Worm (Caenorhabditis elegans) whole organism, late embryonic: ENCODE measurements around the gene his-59.

Experiments used
- C38D4.7 ChIP-seq: fragments of 200-800 bp; sonication (Bioruptor generic); optimal IDR thresholded peaks from 2 replicates; lab custom pipeline; 2018; ENCODE audit warnings: mild to moderate bottlenecking, missing genetic modification characterization, moderate library complexity, missing compliant biosample characterization
- K02D7.2 ChIP-seq: sonication (generic microtip); optimal IDR thresholded peaks from 2 replicates; lab custom pipeline; 2017; ENCODE audit warnings: mild to moderate bottlenecking, missing genetic modification characterization, missing compliant biosample characterization
- Y22D7AL.16 ChIP-seq: sonication (generic microtip); optimal IDR thresholded peaks from 2 replicates; lab custom pipeline; 2016; ENCODE audit warnings: missing genetic modification characterization, missing compliant biosample characterization
- ahr-1 ChIP-seq: sonication (generic microtip); optimal IDR thresholded peaks from 2 replicates; lab custom pipeline; 2016; ENCODE audit warnings: missing genetic modification characterization, missing compliant biosample characterization
- ama-1 ChIP-seq: fragments of 150-350 bp; optimal IDR thresholded peaks from 2 replicates; lab custom pipeline; 2014
- ceh-18 ChIP-seq: sonication (generic microtip); optimal IDR thresholded peaks from 2 replicates; lab custom pipeline; 2016; ENCODE audit warnings: missing genetic modification characterization, missing compliant biosample characterization
- ceh-19 ChIP-seq: fragments of 200-800 bp; sonication (Bioruptor generic); optimal IDR thresholded peaks from 2 replicates; lab custom pipeline; 2018; ENCODE audit warnings: mild to moderate bottlenecking, missing genetic modification characterization, missing compliant biosample characterization
- ceh-30 ChIP-seq: fragments of 150-350 bp; optimal IDR thresholded peaks from 2 replicates; lab custom pipeline; 2014; ENCODE audit warnings: missing biosample characterization, missing genetic modification characterization
- ceh-34 ChIP-seq: sonication (generic microtip); optimal IDR thresholded peaks from 2 replicates; lab custom pipeline; 2016; ENCODE audit warnings: mild to moderate bottlenecking, missing genetic modification characterization, missing compliant biosample characterization
- ceh-45 ChIP-seq: fragments of 200-800 bp; sonication (Bioruptor generic); IDR thresholded peaks from 2 replicates; pipeline ENCODE4 v1.3.6; 2022; ENCODE audit warnings: missing genetic modification reagents, missing genetic modification characterization, missing compliant biosample characterization
- dmd-4 ChIP-seq: sonication (generic microtip); optimal IDR thresholded peaks from 2 replicates; lab custom pipeline; 2016; ENCODE audit warnings: borderline replicate concordance, missing genetic modification characterization, missing compliant biosample characterization
- elt-4 ChIP-seq: sonication (generic microtip); optimal IDR thresholded peaks from 2 replicates; lab custom pipeline; 2016; ENCODE audit warnings: missing genetic modification characterization, missing compliant biosample characterization
- eyg-1 ChIP-seq: sonication (generic microtip); optimal IDR thresholded peaks from 2 replicates; lab custom pipeline; 2016; ENCODE audit warnings: missing genotype, missing genetic modification characterization, missing compliant biosample characterization
- fax-1 ChIP-seq: sonication (generic microtip); optimal IDR thresholded peaks from 2 replicates; lab custom pipeline; 2016; ENCODE audit warnings: missing genotype, missing genetic modification characterization, missing compliant biosample characterization
- fkh-10 ChIP-seq: fragments of 150-350 bp; optimal IDR thresholded peaks from 2 replicates; lab custom pipeline; 2014; ENCODE audit warnings: missing biosample characterization, missing genetic modification reagents, missing genetic modification characterization
- fkh-6 ChIP-seq: sonication (generic microtip); optimal IDR thresholded peaks from 2 replicates; lab custom pipeline; 2016; ENCODE audit warnings: missing genetic modification characterization, missing compliant biosample characterization
- hlh-15 ChIP-seq: sonication (generic microtip); optimal IDR thresholded peaks from 2 replicates; lab custom pipeline; 2016; ENCODE audit warnings: missing genetic modification characterization, missing compliant biosample characterization
- hlh-30 ChIP-seq: sonication (generic microtip); optimal IDR thresholded peaks from 2 replicates; lab custom pipeline; 2017; ENCODE audit warnings: antibody characterized with exemption, missing genetic modification characterization, missing compliant biosample characterization; ENCODE audit not compliant: insufficient read depth
- hlh-6 ChIP-seq: sonication (generic microtip); optimal IDR thresholded peaks from 2 replicates; lab custom pipeline; 2016; ENCODE audit warnings: missing genotype, missing genetic modification characterization, missing compliant biosample characterization
- hlh-8 ChIP-seq: sonication (generic microtip); optimal IDR thresholded peaks from 2 replicates; lab custom pipeline; 2016; ENCODE audit warnings: missing genotype, missing genetic modification characterization, missing compliant biosample characterization
- lim-6 ChIP-seq: sonication (generic microtip); optimal IDR thresholded peaks from 2 replicates; lab custom pipeline; 2016; ENCODE audit warnings: missing genetic modification characterization, missing compliant biosample characterization
- madf-2 ChIP-seq: sonication (generic microtip); optimal IDR thresholded peaks from 2 replicates; lab custom pipeline; 2017; ENCODE audit warnings: missing genetic modification characterization, missing compliant biosample characterization
- nhr-232 ChIP-seq: sonication (generic microtip); optimal IDR thresholded peaks from 2 replicates; lab custom pipeline; 2016; ENCODE audit warnings: missing genetic modification characterization, missing compliant biosample characterization
- npax-4 ChIP-seq: sonication (generic microtip); optimal IDR thresholded peaks from 2 replicates; lab custom pipeline; 2016; ENCODE audit warnings: missing genetic modification characterization, missing compliant biosample characterization
- odd-2 ChIP-seq: sonication (generic microtip); optimal IDR thresholded peaks from 2 replicates; lab custom pipeline; 2017; ENCODE audit warnings: antibody characterized with exemption, mild to moderate bottlenecking, missing genetic modification characterization, missing compliant biosample characterization
- pag-3 ChIP-seq: sonication (generic microtip); optimal IDR thresholded peaks from 2 replicates; lab custom pipeline; 2016; ENCODE audit warnings: missing compliant biosample characterization, missing genetic modification characterization, borderline replicate concordance
- pat-9 ChIP-seq: fragments of 200-800 bp; sonication (Bioruptor generic); optimal IDR thresholded peaks from 2 replicates; lab custom pipeline; 2018; ENCODE audit warnings: mild to moderate bottlenecking, missing genetic modification characterization, moderate library complexity, missing compliant biosample characterization
- pha-4 ChIP-seq: fragments of 150-350 bp; optimal IDR thresholded peaks from 2 replicates; lab custom pipeline; 2018; ENCODE audit warnings: missing biosample characterization, missing genetic modification reagents, missing genetic modification characterization
- pros-1 ChIP-seq: fragments of 150-350 bp; optimal IDR thresholded peaks from 2 replicates; lab custom pipeline; 2014; ENCODE audit warnings: missing biosample characterization, missing genetic modification reagents, missing genetic modification characterization
- rnt-1 ChIP-seq: sonication (generic microtip); optimal IDR thresholded peaks from 2 replicates; lab custom pipeline; 2016; ENCODE audit warnings: missing genetic modification characterization, missing compliant biosample characterization
- sdc-2 ChIP-seq: sonication (generic microtip); optimal IDR thresholded peaks from 2 replicates; lab custom pipeline; 2016; ENCODE audit warnings: missing genotype, missing genetic modification characterization, missing compliant biosample characterization
- sox-2 ChIP-seq: fragments of 200-800 bp; sonication (Bioruptor generic); IDR thresholded peaks from 2 replicates; pipeline ENCODE4 v1.3.6; 2022; ENCODE audit warnings: missing genetic modification reagents, missing genetic modification characterization, missing compliant biosample characterization
- syd-9 ChIP-seq: sonication (generic microtip); optimal IDR thresholded peaks from 2 replicates; lab custom pipeline; 2016; ENCODE audit warnings: mild to moderate bottlenecking, missing genetic modification characterization, moderate library complexity, missing compliant biosample characterization
- tbx-2 ChIP-seq: sonication (generic microtip); optimal IDR thresholded peaks from 2 replicates; lab custom pipeline; 2016; ENCODE audit warnings: missing genetic modification characterization, missing compliant biosample characterization
- tbx-7 ChIP-seq: sonication (generic microtip); optimal IDR thresholded peaks from 2 replicates; lab custom pipeline; 2016; ENCODE audit warnings: missing genotype, missing genetic modification characterization, missing compliant biosample characterization
- ttx-3 ChIP-seq: sonication (generic microtip); optimal IDR thresholded peaks from 2 replicates; lab custom pipeline; 2016; ENCODE audit warnings: missing genetic modification reagents, missing genetic modification characterization, missing compliant biosample characterization
- unc-3 ChIP-seq, 2 experiments: fragments of 200-800 bp in 1 of 2; sonication (Bioruptor generic) in 1 of 2; sonication (generic microtip) in 1 of 2; conservative IDR thresholded peaks in 1 of 2; optimal IDR thresholded peaks in 1 of 2; 2 replicates each; pipeline versions ENCODE4 v1.3.6 to Lab custom; 2016 to 2022; ENCODE audit warnings: missing compliant biosample characterization in 2 of 2, missing genetic modification characterization in 2 of 2, missing genetic modification reagents in 1 of 2
- unc-42 ChIP-seq: sonication (generic microtip); optimal IDR thresholded peaks from 2 replicates; lab custom pipeline; 2016; ENCODE audit warnings: missing genotype, missing genetic modification characterization, missing compliant biosample characterization
- unc-55 ChIP-seq: sonication (generic microtip); optimal IDR thresholded peaks from 2 replicates; lab custom pipeline; 2017; ENCODE audit warnings: missing biosample characterization, missing genetic modification reagents, missing genetic modification characterization

Gene his-59

DNA sequence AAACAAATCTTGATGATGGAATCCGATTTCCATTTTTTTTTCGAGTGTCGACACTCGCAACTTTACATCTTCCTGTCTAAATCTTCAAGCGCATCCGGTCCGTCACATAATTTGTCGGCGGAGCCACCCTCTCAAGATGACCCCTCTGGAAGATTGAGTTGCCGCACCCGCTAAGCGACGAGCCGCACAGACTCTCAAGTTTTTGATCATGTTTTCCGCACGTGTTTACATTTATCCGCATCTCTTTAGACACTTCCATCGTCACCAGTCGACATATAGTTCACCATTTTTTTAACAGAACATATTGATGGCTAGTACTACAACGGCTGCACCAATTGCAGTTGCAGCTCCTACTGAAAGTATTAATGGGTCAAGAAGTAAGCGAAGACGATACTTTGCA lies 3.4 kb downstream of the his-59 start, which contains the start of gene F55G1.1:
F55G1.1 (plus strand) TSS at position 301 of the 400 bp plus-strand sequence.
- no peak for TF ChIP-seq lim-6
- TF ChIP-seq syd-9 (tag; lab: Kevin White, UChicago) = no peak
- no peak for TF ChIP-seq pros-1 (tag; lab: Kevin White, UChicago)
- no peak for TF ChIP-seq unc-3 (GFP tag; conservative IDR thresholded peaks at IDR 0.05; lab: Robert Waterston, UW)
- TF ChIP-seq unc-3 (tag; optimal IDR thresholded peaks at IDR 0.05; lab: Kevin White, UChicago) = no peak
- TF ChIP-seq ceh-45 = no peak
- no peak for TF ChIP-seq tbx-7 (tag; lab: Kevin White, UChicago)
- no peak for TF ChIP-seq madf-2 (tag; lab: Kevin White, UChicago)
- TF ChIP-seq sdc-2 (tag; lab: Kevin White, UChicago) = no peak
- no peak for TF ChIP-seq Y22D7AL.16 (tag; lab: Kevin White, UChicago)
- no peak for TF ChIP-seq npax-4 (tag; lab: Kevin White, UChicago)
- TF ChIP-seq K02D7.2 = no peak
- TF ChIP-seq elt-4 = no peak
- no peak for TF ChIP-seq hlh-30
- TF ChIP-seq unc-55 = no peak
- TF ChIP-seq rnt-1 (tag; lab: Kevin White, UChicago) = no peak
- no peak for TF ChIP-seq ceh-34
- TF ChIP-seq odd-2 (tag; lab: Kevin White, UChicago) = no peak
- no peak for TF ChIP-seq tbx-2
- no peak for TF ChIP-seq pag-3 (tag; lab: Kevin White, UChicago)

DNA sequence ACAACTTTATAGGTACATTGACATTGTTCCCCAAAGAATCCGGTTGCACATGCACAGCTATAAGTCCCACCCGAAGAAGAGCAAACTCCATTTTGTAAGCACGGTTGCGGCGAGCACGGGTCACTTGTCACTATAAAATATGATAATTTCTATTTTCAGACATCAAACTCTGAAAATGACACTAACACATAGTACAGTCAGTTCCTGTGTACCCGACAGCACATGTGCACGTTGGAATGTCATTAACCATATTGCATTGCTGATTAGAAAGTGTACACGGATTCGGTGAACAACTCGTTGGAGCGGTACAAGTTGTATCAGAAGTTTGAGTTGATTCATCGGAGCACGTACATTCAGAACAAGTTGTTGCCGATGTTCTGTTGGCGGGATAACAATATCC lies 9.2 kb downstream of the his-59 start:
- TF ChIP-seq ahr-1 (tag; lab: Kevin White, UChicago) (no peak), ttx-3 (tag; lab: Kevin White, UChicago) (no peak), eyg-1 (tag; lab: Kevin White, UChicago) (no peak), ceh-45 (no peak), nhr-232 (tag; lab: Kevin White, UChicago) (no peak), unc-42 (no peak), tbx-2 (no peak), odd-2 (tag; lab: Kevin White, UChicago) (no peak), pat-9 (tag; lab: Kevin White, UChicago) (no peak), ama-1 (no peak), hlh-6 (no peak), ceh-34 (no peak)

DNA sequence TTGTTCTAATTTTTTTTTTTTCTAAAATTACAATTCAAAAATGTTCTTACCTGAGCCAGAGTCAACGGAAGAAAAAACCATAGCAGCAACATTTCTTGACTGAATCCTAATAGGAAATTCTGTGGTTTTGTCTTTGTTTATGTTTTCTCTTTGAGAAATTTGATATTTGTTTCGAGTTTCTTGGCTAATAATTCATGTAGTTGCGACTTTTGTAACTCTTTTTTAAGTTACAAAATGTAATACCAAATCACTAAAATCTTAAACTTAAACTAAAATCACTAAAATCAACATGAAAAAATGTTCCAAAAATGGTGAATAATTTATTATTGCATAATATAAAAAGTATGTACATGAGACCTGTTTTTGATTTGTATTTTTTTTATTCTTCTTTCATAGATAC lies 9.7 kb downstream of the his-59 start, which contains the start of gene egas-4:
egas-4 (minus strand) TSS at position 101 of the 400 bp plus-strand sequence.
- TF ChIP-seq ama-1 (no peak), pha-4 (tag; lab: Kevin White, UChicago) (no peak), ceh-30 (tag; lab: Kevin White, UChicago) (no peak), dmd-4 (no peak), ceh-19 (GFP tag; lab: Kevin White, UChicago) (no peak), sox-2 (GFP tag; lab: Robert Waterston, UW) (no peak), hlh-8 (tag; lab: Kevin White, UChicago) (no peak), odd-2 (tag; lab: Kevin White, UChicago) (no peak)

DNA sequence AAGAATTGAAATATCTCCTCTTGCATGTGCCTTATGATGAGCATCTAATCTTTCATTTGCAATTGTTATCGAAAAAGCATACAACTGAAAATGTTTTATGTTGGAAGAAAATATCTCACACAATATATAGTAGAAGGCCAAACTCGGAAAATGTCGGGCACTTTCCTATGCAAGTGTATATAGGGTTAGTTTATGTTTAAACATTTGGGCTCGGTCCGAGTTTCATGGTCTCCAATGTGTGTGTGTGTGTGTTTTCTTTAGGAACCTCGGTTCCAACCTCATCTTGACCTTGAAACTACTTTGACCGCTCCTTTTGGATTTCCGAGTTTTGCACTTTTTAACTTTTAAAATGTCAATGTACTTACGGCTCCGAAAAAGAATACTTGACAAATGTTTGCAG lies 11.3 kb downstream of the his-59 start:
- TF ChIP-seq pat-9 (tag; lab: Kevin White, UChicago) (no peak), eyg-1 (tag; lab: Kevin White, UChicago) (no peak), fkh-6 (no peak), nhr-232 (tag; lab: Kevin White, UChicago) (no peak), C38D4.7 (GFP tag; lab: Kevin White, UChicago) (no peak), rnt-1 (tag; lab: Kevin White, UChicago) (no peak), fax-1 (tag; lab: Kevin White, UChicago) (no peak), madf-2 (tag; lab: Kevin White, UChicago) (no peak), tbx-2 (no peak), ceh-18 (tag; lab: Kevin White, UChicago) (no peak), fkh-10 (GFP tag; lab: Kevin White, UChicago) (no peak), hlh-15 (tag; lab: Kevin White, UChicago) (no peak)
